Fruit fly (Drosophila melanogaster): ENCODE data around the gene CG15576.

DNA sequence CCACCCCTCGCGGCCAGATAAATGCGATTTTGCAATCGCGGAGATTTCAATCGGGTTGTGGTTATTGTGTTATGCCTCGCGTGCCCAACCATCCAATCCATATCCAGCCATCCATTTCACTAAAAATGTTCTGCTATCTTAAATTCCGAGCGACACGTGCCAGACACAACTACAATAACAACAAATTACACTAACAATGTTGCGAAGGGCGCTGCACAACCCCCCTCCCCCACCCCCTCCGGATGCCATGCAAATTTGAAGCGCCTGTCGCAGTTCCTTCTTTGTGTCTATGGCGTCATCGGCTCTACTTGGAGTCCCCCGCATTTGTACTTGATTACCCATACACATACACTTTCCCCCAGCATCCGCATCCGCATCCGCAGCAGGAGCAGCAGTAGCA is 12.7 kb upstream of the CG15576 start:
- TF ChIP-seq gl (tag; optimal IDR thresholded peaks at IDR 0.05): no peak
- no peak for TF ChIP-seq EcR (GFP tag; optimal IDR thresholded peaks at IDR 0.05)
- no peak for TF ChIP-seq CG8159 (tag; optimal IDR thresholded peaks at IDR 0.05)
- TF ChIP-seq D1 (tag; optimal IDR thresholded peaks at IDR 0.05): no peak
- TF ChIP-seq CG13204 (GFP tag; optimal IDR thresholded peaks at IDR 0.05): no peak
